Fruit fly (Drosophila melanogaster) whole organism, embryonic: ENCODE measurements around the gene Hsp70Ba.
A peak's percentile ranks its signal among the peaks of the same experiment; 100 is the strongest.

Experiments
- Antp ChIP-seq: fragments of 200-800 bp; sonication (Bioruptor generic); optimal IDR thresholded peaks from 3 replicates; lab custom pipeline; 2016; ENCODE audit warnings: missing biosample characterization, missing genetic modification characterization
- Awh ChIP-seq: fragments of 200-800 bp; sonication (Bioruptor generic); IDR thresholded peaks from 2 replicates; pipeline ENCODE4, ENCODE4 v1.3.6; 2022; ENCODE audit warnings: missing biosample characterization, missing genetic modification characterization
- Bgb ChIP-seq: fragments of 200-800 bp; sonication (Bioruptor generic); IDR thresholded peaks from 2 replicates; pipeline ENCODE4 v1.3.6; 2022; ENCODE audit warnings: missing biosample characterization, missing genetic modification characterization; ENCODE audit not compliant: partially characterized antibody
- CG10209 ChIP-seq: fragments of 200-800 bp; sonication (Bioruptor generic); optimal IDR thresholded peaks from 3 replicates; lab custom pipeline; 2017; ENCODE audit warnings: missing biosample characterization, mild to moderate bottlenecking, missing genetic modification characterization, missing genetic modification reagents
- CG10366 ChIP-seq: fragments of 200-800 bp; sonication (Bioruptor generic); IDR thresholded peaks from 2 replicates; pipeline ENCODE4 v1.3.6; 2022; ENCODE audit warnings: missing biosample characterization, missing genetic modification characterization
- CG13424 ChIP-seq: fragments of 200-800 bp; sonication (Bioruptor generic); optimal IDR thresholded peaks from 2 replicates; lab custom pipeline; 2019; ENCODE audit warnings: missing biosample characterization, mild to moderate bottlenecking, missing genetic modification characterization, moderate library complexity
- CG13894 ChIP-seq: fragments of 200-800 bp; sonication (Bioruptor generic); optimal IDR thresholded peaks from 3 replicates; lab custom pipeline; 2018; ENCODE audit warnings: missing biosample characterization, mild to moderate bottlenecking, missing genetic modification characterization, moderate library complexity
- CG1529 ChIP-seq: fragments of 200-800 bp; sonication (Bioruptor generic); optimal IDR thresholded peaks from 3 replicates; lab custom pipeline; 2018; ENCODE audit warnings: missing biosample characterization, missing genetic modification characterization
- CG15514 ChIP-seq: fragments of 200-800 bp; sonication (Bioruptor generic); optimal IDR thresholded peaks from 3 replicates; lab custom pipeline; 2017; ENCODE audit warnings: missing biosample characterization, missing genetic modification characterization, mild to moderate bottlenecking, moderate library complexity, missing genetic modification reagents
- CG17829 ChIP-seq: fragments of 200-800 bp; optimal IDR thresholded peaks from 2 replicates; lab custom pipeline; 2019; ENCODE audit warnings: missing biosample characterization, mild to moderate bottlenecking, missing genetic modification characterization, moderate library complexity
- CG1792 ChIP-seq: fragments of 200-800 bp; sonication (Bioruptor generic); optimal IDR thresholded peaks from 2 replicates; lab custom pipeline; 2016; ENCODE audit warnings: missing biosample characterization, missing genetic modification characterization
- CG30020 ChIP-seq: fragments of 200-800 bp; optimal IDR thresholded peaks from 2 replicates; lab custom pipeline; 2019; ENCODE audit warnings: missing biosample characterization, mild to moderate bottlenecking, missing genetic modification characterization, moderate library complexity
- CG31441 ChIP-seq: fragments of 200-800 bp; sonication (Bioruptor generic); IDR thresholded peaks from 2 replicates; pipeline ENCODE4 v1.3.6; 2022; ENCODE audit warnings: missing biosample characterization, missing genetic modification characterization
- CG32767 ChIP-seq: fragments of 200-800 bp; sonication (Bioruptor generic); IDR thresholded peaks from 2 replicates; pipeline ENCODE4 v1.3.6; 2022; ENCODE audit warnings: missing biosample characterization, missing genetic modification characterization
- CG6765 ChIP-seq: fragments of 200-800 bp; sonication (Bioruptor generic); optimal IDR thresholded peaks from 3 replicates; lab custom pipeline; 2017; ENCODE audit warnings: missing biosample characterization, mild to moderate bottlenecking, missing genetic modification characterization
- CG7357 ChIP-seq: fragments of 200-800 bp; sonication (Bioruptor generic); IDR thresholded peaks from 3 replicates; pipeline ENCODE4 v1.3.6; 2022; ENCODE audit warnings: missing biosample characterization, missing genetic modification characterization
- CG7786 ChIP-seq: fragments of 200-800 bp; sonication (Bioruptor generic); optimal IDR thresholded peaks from 2 replicates; lab custom pipeline; 2016; ENCODE audit warnings: missing biosample characterization, missing genetic modification characterization
- CG7963 ChIP-seq: fragments of 200-800 bp; sonication (Bioruptor generic); IDR thresholded peaks from 3 replicates; pipeline ENCODE4 v1.3.6; 2022; ENCODE audit warnings: missing biosample characterization, missing genetic modification characterization; ENCODE audit not compliant: partially characterized antibody
- CG8924 ChIP-seq: fragments of 200-800 bp; optimal IDR thresholded peaks from 3 replicates; lab custom pipeline; 2019; ENCODE audit warnings: missing biosample characterization, mild to moderate bottlenecking, missing genetic modification characterization, moderate library complexity
- Dref ChIP-seq: fragments of 200-800 bp; sonication (Bioruptor generic); IDR thresholded peaks from 2 replicates; pipeline ENCODE4 v1.3.6; 2022; ENCODE audit warnings: missing biosample characterization, missing genetic modification characterization
- Eip74EF ChIP-seq, 2 experiments: fragments of 200-800 bp in 1 of 2; fragments of >200 bp in 1 of 2; sonication (Bioruptor generic) in 1 of 2; optimal IDR thresholded peaks; 2 replicates each; lab custom pipeline; 2017 to 2019; ENCODE audit warnings: missing biosample characterization in 2 of 2, missing genetic modification characterization in 2 of 2, mild to moderate bottlenecking in 1 of 2, moderate library complexity in 1 of 2
- Elba2 ChIP-seq: fragments of 200-800 bp; sonication (Bioruptor generic); optimal IDR thresholded peaks from 3 replicates; lab custom pipeline; 2016; ENCODE audit warnings: missing biosample characterization, missing genetic modification characterization
- Ets97D ChIP-seq: fragments of 200-800 bp; sonication (Bioruptor generic); optimal IDR thresholded peaks from 3 replicates; lab custom pipeline; 2016; ENCODE audit warnings: missing biosample characterization, missing genetic modification characterization
- HmgZ ChIP-seq: fragments of 200-800 bp; sonication (Bioruptor generic); optimal IDR thresholded peaks from 2 replicates; lab custom pipeline; 2018; ENCODE audit warnings: missing biosample characterization, mild to moderate bottlenecking, missing genetic modification characterization
- Hsf ChIP-seq: fragments of 200-800 bp; sonication (Bioruptor generic); optimal IDR thresholded peaks from 3 replicates; lab custom pipeline; 2016; ENCODE audit warnings: missing biosample characterization, missing genetic modification characterization
- Lhr ChIP-seq: fragments of 200-800 bp; sonication (Bioruptor generic); optimal IDR thresholded peaks from 3 replicates; lab custom pipeline; 2017; ENCODE audit warnings: mild to moderate bottlenecking, missing biosample characterization, missing genetic modification reagents, missing genetic modification characterization
- Med ChIP-seq: fragments of 200-800 bp; sonication (Bioruptor generic); peaks from one replicate; lab custom pipeline; 2016; ENCODE audit warnings: missing biosample characterization, missing genetic modification characterization, mild to moderate bottlenecking, inconsistent platforms, moderate library complexity
- Myb ChIP-seq: fragments of 200-800 bp; sonication (Bioruptor generic); optimal IDR thresholded peaks from 2 replicates; lab custom pipeline; 2016; ENCODE audit warnings: missing biosample characterization, missing genetic modification characterization
- Nf-YC ChIP-seq: fragments of 200-800 bp; optimal IDR thresholded peaks from 3 replicates; lab custom pipeline; 2019; ENCODE audit warnings: missing biosample characterization, mild to moderate bottlenecking, missing genetic modification characterization, moderate library complexity
- Ptx1 ChIP-seq: fragments of 200-800 bp; sonication (Bioruptor generic); IDR thresholded peaks from 2 replicates; pipeline ENCODE4 v1.3.6; 2022; ENCODE audit warnings: missing biosample characterization, missing genetic modification characterization
- Sry-β ChIP-seq: fragments of 200-800 bp; sonication (Bioruptor generic); optimal IDR thresholded peaks from 2 replicates; lab custom pipeline; 2018; ENCODE audit warnings: missing biosample characterization, mild to moderate bottlenecking, missing genetic modification characterization, moderate library complexity
- Tbp ChIP-seq: fragments of >200 bp; optimal IDR thresholded peaks from 2 replicates; lab custom pipeline; 2018; ENCODE audit warnings: missing biosample characterization, missing genetic modification characterization
- YL-1 ChIP-seq: fragments of 200-800 bp; sonication (Bioruptor generic); optimal IDR thresholded peaks from 3 replicates; lab custom pipeline; 2017; ENCODE audit warnings: missing biosample characterization, mild to moderate bottlenecking, missing genetic modification characterization
- bigmax ChIP-seq: fragments of 200-800 bp; sonication (Bioruptor generic); optimal IDR thresholded peaks from 2 replicates; lab custom pipeline; 2018; ENCODE audit warnings: missing biosample characterization, mild to moderate bottlenecking, missing genetic modification characterization
- bsh ChIP-seq, 2 experiments: fragments of 200-800 bp; sonication (Bioruptor generic); optimal IDR thresholded peaks; 2 replicates each; lab custom pipeline; 2017 to 2018; ENCODE audit warnings: mild to moderate bottlenecking in 2 of 2, missing biosample characterization in 2 of 2, missing genetic modification characterization in 2 of 2, moderate library complexity in 1 of 2
- cad ChIP-seq: fragments of >200 bp; optimal IDR thresholded peaks from 2 replicates; lab custom pipeline; 2017; ENCODE audit warnings: missing biosample characterization, missing genetic modification characterization
- chm ChIP-seq: fragments of 200-800 bp; sonication (Bioruptor generic); IDR thresholded peaks from 2 replicates; pipeline ENCODE4 v1.3.6; 2022; ENCODE audit warnings: missing biosample characterization, missing genetic modification characterization
- chn ChIP-seq: fragments of 200-800 bp; sonication (Bioruptor generic); optimal IDR thresholded peaks from 2 replicates; lab custom pipeline; 2016; ENCODE audit warnings: missing biosample characterization, missing genetic modification characterization
- corto ChIP-seq: fragments of 200-800 bp; sonication (Bioruptor generic); optimal IDR thresholded peaks from 2 replicates; lab custom pipeline; 2016; ENCODE audit warnings: missing biosample characterization, mild to moderate bottlenecking, missing genetic modification characterization, moderate library complexity
- gro ChIP-seq: fragments of 200-800 bp; sonication (Bioruptor generic); optimal IDR thresholded peaks from 2 replicates; lab custom pipeline; 2016; ENCODE audit warnings: missing biosample characterization, missing genetic modification characterization
- insv ChIP-seq, 2 experiments: fragments of 200-800 bp; sonication (Bioruptor generic); optimal IDR thresholded peaks; 3 replicates each; lab custom pipeline; 2016 to 2018; ENCODE audit warnings: missing biosample characterization in 2 of 2, missing genetic modification characterization in 2 of 2
- inv ChIP-seq: fragments of 200-800 bp; sonication (Bioruptor generic); IDR thresholded peaks from 2 replicates; pipeline ENCODE4 v1.3.6; 2022; ENCODE audit warnings: missing biosample characterization, missing genetic modification characterization; ENCODE audit not compliant: partially characterized antibody
- lilli ChIP-seq: fragments of 200-800 bp; sonication (Bioruptor generic); optimal IDR thresholded peaks from 3 replicates; lab custom pipeline; 2016; ENCODE audit warnings: missing biosample characterization, missing genetic modification characterization
- maf-S ChIP-seq: fragments of 200-800 bp; sonication (Bioruptor generic); optimal IDR thresholded peaks from 2 replicates; lab custom pipeline; 2016; ENCODE audit warnings: missing biosample characterization, missing genetic modification characterization
- nerfin-2 ChIP-seq: fragments of 200-800 bp; sonication (Bioruptor generic); IDR thresholded peaks from 2 replicates; pipeline ENCODE4 v1.3.6; 2022; ENCODE audit warnings: missing biosample characterization, missing genetic modification characterization; ENCODE audit not compliant: partially characterized antibody
- pzg ChIP-seq: fragments of 200-800 bp; sonication (Bioruptor generic); optimal IDR thresholded peaks from 3 replicates; lab custom pipeline; 2018; ENCODE audit warnings: missing biosample characterization, mild to moderate bottlenecking, missing genetic modification characterization, moderate library complexity
- row ChIP-seq: fragments of 200-800 bp; sonication (Bioruptor generic); IDR thresholded peaks from 3 replicates; pipeline ENCODE4 v1.3.6; 2022; ENCODE audit warnings: missing biosample characterization, missing genetic modification characterization
- sima ChIP-seq: fragments of 200-800 bp; sonication (Bioruptor generic); optimal IDR thresholded peaks from 2 replicates; lab custom pipeline; 2016; ENCODE audit warnings: missing biosample characterization, missing genetic modification characterization
- tap ChIP-seq: fragments of 200-800 bp; optimal IDR thresholded peaks from 3 replicates; lab custom pipeline; 2019; ENCODE audit warnings: missing biosample characterization, mild to moderate bottlenecking, missing genetic modification characterization, moderate library complexity
- z ChIP-seq: fragments of 200-800 bp; sonication (Bioruptor generic); IDR thresholded peaks from 3 replicates; pipeline ENCODE4 v1.3.6; 2022; ENCODE audit warnings: missing biosample characterization, missing genetic modification characterization

Gene Hsp70Ba

DNA sequence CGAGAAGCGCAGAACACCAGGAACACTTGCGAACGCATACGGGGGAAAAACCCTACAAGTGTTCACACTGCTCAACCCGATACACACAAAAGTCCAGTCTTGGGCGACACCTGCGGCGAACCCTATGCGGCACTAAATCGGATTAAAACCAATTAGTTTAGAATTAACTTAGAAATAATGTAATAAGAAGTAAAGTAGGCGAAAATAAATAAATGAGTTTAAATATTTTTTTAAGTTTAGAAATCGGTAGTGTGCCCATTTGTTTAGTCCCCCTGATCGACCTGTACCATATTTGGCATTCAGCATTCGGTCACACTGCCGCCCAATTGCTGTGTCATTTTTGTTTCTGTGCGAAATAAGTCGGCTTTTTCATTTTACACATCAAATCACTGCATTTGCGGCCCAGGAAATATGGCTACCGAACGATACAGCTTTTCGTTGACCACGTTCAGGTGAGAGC, 36.5 kb downstream of the Hsp70Ba start, which contains the start of gene Prosalpha2 (continued):
- TF ChIP-seq CG7357 = peak; percentile 93
- peak; percentile 26 for TF ChIP-seq Lhr (GFP tag; lab: Kevin White, UChicago)
- TF ChIP-seq Ptx1 (GFP tag; lab: Robert Waterston, UW) = peak; percentile 21; the same call in 1 of the 2 replicates
- TF ChIP-seq CG31441 (GFP tag; lab: Robert Waterston, UW) = no peak
- TF ChIP-seq Nf-YC (tag; lab: Kevin White, UChicago) = peak; percentile 30
- peak; percentile 25; the same call in 1 of the 2 replicates for TF ChIP-seq Dref (GFP tag; lab: Robert Waterston, UW)
- TF ChIP-seq Awh (GFP tag; lab: Robert Waterston, UW) = no peak
- no peak for TF ChIP-seq CG7963
- TF ChIP-seq CG13424 = peak; percentile 20
- no peak for TF ChIP-seq CG1529
- peak; percentile 72 for TF ChIP-seq Elba2 (GFP tag; lab: Kevin White, UChicago)
- TF ChIP-seq Myb (GFP tag; lab: Kevin White, UChicago) = peak; percentile 20
- no peak for TF ChIP-seq Antp
- TF ChIP-seq Ets97D (GFP tag; lab: Kevin White, UChicago) = peak; percentile 2
- TF ChIP-seq chn (GFP tag; lab: Kevin White, UChicago) = peak; percentile 24
- TF ChIP-seq CG8924 (tag; lab: Kevin White, UChicago) = peak; percentile 11
- TF ChIP-seq lilli = no peak
- TF ChIP-seq tap (tag; lab: Kevin White, UChicago) = no peak
- no peak for TF ChIP-seq chm (GFP tag; lab: Robert Waterston, UW)
- TF ChIP-seq cad (GFP tag; lab: Kevin White, UChicago) = no peak
- TF ChIP-seq CG1792 = no peak
- TF ChIP-seq CG15514 (GFP tag; lab: Kevin White, UChicago) = peak; percentile 62
- TF ChIP-seq CG6765 (GFP tag; lab: Kevin White, UChicago) = no peak
- peak; percentile 12 for TF ChIP-seq Hsf (GFP tag; lab: Kevin White, UChicago)
- no peak for TF ChIP-seq bigmax (GFP tag; lab: Kevin White, UChicago)
- peak; percentile 53 for TF ChIP-seq YL-1 (GFP tag; lab: Kevin White, UChicago)
- TF ChIP-seq z (GFP tag; lab: Robert Waterston, UW) = no peak
- TF ChIP-seq CG7786 = no peak
- no peak for TF ChIP-seq bsh (GFP tag; optimal IDR thresholded peaks at IDR 0.05; lab: Kevin White, UChicago)
- TF ChIP-seq CG10366 (GFP tag; lab: Robert Waterston, UW) = no peak
- peak; percentile 53 for TF ChIP-seq CG30020 (tag; lab: Kevin White, UChicago)
- peak; percentile 13 for TF ChIP-seq HmgZ
- TF ChIP-seq nerfin-2 (GFP tag; lab: Robert Waterston, UW) = no peak
- TF ChIP-seq maf-S (GFP tag; lab: Kevin White, UChicago) = no peak
- TF ChIP-seq Med (GFP tag; lab: Kevin White, UChicago) = peak; percentile 73
- TF ChIP-seq CG10209 (GFP tag; lab: Kevin White, UChicago) = no peak
- peak; percentile 23 for TF ChIP-seq CG13894 (tag; lab: Kevin White, UChicago)
- TF ChIP-seq Tbp (GFP tag; lab: Kevin White, UChicago) = no peak
- TF ChIP-seq sima (GFP tag; lab: Kevin White, UChicago) = no peak
- no peak for TF ChIP-seq Bgb (GFP tag; lab: Robert Waterston, UW)
- TF ChIP-seq row (GFP tag; lab: Robert Waterston, UW) = peak; percentile 59
- peak; percentile 61 for TF ChIP-seq pzg
- TF ChIP-seq insv (GFP tag; optimal IDR thresholded peaks at IDR 0.05; lab: Kevin White, UChicago) = peak in 1 of 2 experiments; percentile 31
- TF ChIP-seq CG17829 = peak; percentile 33
- TF ChIP-seq gro (GFP tag; lab: Kevin White, UChicago) = no peak
- no peak for TF ChIP-seq Eip74EF (GFP tag; optimal IDR thresholded peaks at IDR 0.05; lab: Kevin White, UChicago)
- TF ChIP-seq Sry-β (GFP tag; lab: Kevin White, UChicago) = peak; percentile 19
- no peak for TF ChIP-seq inv (GFP tag; lab: Robert Waterston, UW)
- TF ChIP-seq CG32767 (GFP tag; lab: Robert Waterston, UW) = peak; percentile 51
- no peak for TF ChIP-seq corto (GFP tag; lab: Kevin White, UChicago)
